In the genomic region with DNA sequence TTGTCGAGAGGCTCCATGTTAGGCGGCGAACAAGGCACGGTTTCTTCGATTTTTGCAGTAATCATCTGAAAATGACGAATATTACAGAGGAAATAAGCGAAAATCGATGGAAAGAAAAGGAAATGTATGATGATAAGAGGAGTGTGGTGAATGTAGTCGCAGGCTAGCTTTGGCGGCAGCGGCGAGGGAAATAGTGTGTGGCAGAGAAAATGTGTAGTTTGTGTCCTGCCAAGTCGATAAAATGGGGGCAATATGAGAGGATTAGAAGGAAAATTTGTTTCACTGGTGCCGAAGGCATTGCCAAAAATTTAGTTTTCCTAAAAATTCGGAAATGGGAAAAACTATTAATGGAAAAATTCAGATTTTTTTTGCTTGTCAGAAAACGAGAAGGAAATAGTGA, we compare ENCODE assay signal across 3 worm cellular contexts.
TF ChIP-seq lines count a peak whose summit lies in the region.

Gene nhr-86 (minus strand): TSS at position 71 of the 400 bp plus-strand sequence.

TF ChIP-seq in whole organism, L1 larva, 84 proteins besides CTCF, POLR2A, EP300 and RAD21 (continued from another document):
- TF ChIP-seq lin-35 (GFP tag; optimal IDR thresholded peaks at IDR 0.05; lab: Kevin White, UChicago) (peak in 1 of 2 experiments; percentile 33), dsc-1 (tag; optimal IDR thresholded peaks at IDR 0.05; lab: Kevin White, UChicago) (no peak)

TF ChIP-seq in whole organism, L2 larva, 48 proteins besides CTCF, POLR2A, EP300 and RAD21 (continued from another document):
- no peak for TF ChIP-seq nhr-6 (tag; optimal IDR thresholded peaks at IDR 0.05; lab: Kevin White, UChicago)
- TF ChIP-seq ztf-11 (tag; optimal IDR thresholded peaks at IDR 0.05; lab: Kevin White, UChicago) = no peak
- TF ChIP-seq nhr-12 (tag; optimal IDR thresholded peaks at IDR 0.05; lab: Kevin White, UChicago) = no peak
- peak; percentile 5 for TF ChIP-seq ama-1 (optimal IDR thresholded peaks at IDR 0.05; lab: Kevin White, UChicago)
- TF ChIP-seq nhr-21 (tag; optimal IDR thresholded peaks at IDR 0.05; lab: Kevin White, UChicago) = no peak
- peak; percentile 30 for TF ChIP-seq fos-1 (tag; optimal IDR thresholded peaks at IDR 0.05; lab: Kevin White, UChicago)
- no peak for TF ChIP-seq egl-27 (tag; optimal IDR thresholded peaks at IDR 0.05; lab: Kevin White, UChicago)
- no peak for TF ChIP-seq unc-62 (GFP tag; optimal IDR thresholded peaks at IDR 0.05; lab: Kevin White, UChicago)
- TF ChIP-seq mbf-1 (tag; optimal IDR thresholded peaks at IDR 0.05; lab: Kevin White, UChicago) = no peak
- TF ChIP-seq skn-1 (tag; optimal IDR thresholded peaks at IDR 0.05; lab: Kevin White, UChicago) = no peak
- no peak for TF ChIP-seq snpc-4 (tag; optimal IDR thresholded peaks at IDR 0.05; lab: Kevin White, UChicago)
- no peak for TF ChIP-seq F13H6.1 (tag; optimal IDR thresholded peaks at IDR 0.05; lab: Kevin White, UChicago)
- no peak for TF ChIP-seq sma-3 (GFP tag; optimal IDR thresholded peaks at IDR 0.05; lab: Kevin White, UChicago)
- TF ChIP-seq blmp-1 (tag; optimal IDR thresholded peaks at IDR 0.05; lab: Kevin White, UChicago; ENCODE audit: insufficient read depth) = no peak
- no peak for TF ChIP-seq sma-9 (GFP tag; optimal IDR thresholded peaks at IDR 0.05; lab: Kevin White, UChicago)
- no peak for TF ChIP-seq sma-9 (tag; optimal IDR thresholded peaks at IDR 0.05; lab: Kevin White, UChicago)
- no peak for TF ChIP-seq lin-13 (GFP tag; optimal IDR thresholded peaks at IDR 0.05; lab: Kevin White, UChicago)
- TF ChIP-seq lin-39 (tag; optimal IDR thresholded peaks at IDR 0.05; lab: Kevin White, UChicago) = no peak
- TF ChIP-seq sem-4 (tag; optimal IDR thresholded peaks at IDR 0.05; lab: Kevin White, UChicago) = no peak
- TF ChIP-seq nhr-23 (tag; optimal IDR thresholded peaks at IDR 0.05; lab: Kevin White, UChicago) = no peak
- no peak for TF ChIP-seq dmd-4 (tag; optimal IDR thresholded peaks at IDR 0.05; lab: Kevin White, UChicago)
- no peak for TF ChIP-seq ztf-4 (tag; optimal IDR thresholded peaks at IDR 0.05; lab: Kevin White, UChicago)
- no peak for TF ChIP-seq nhr-11 (tag; optimal IDR thresholded peaks at IDR 0.05; lab: Kevin White, UChicago)
- TF ChIP-seq nhr-77 (tag; optimal IDR thresholded peaks at IDR 0.05; lab: Kevin White, UChicago) = no peak

TF ChIP-seq in whole organism, L4 larva, 104 proteins besides CTCF, POLR2A, EP300 and RAD21 (continued from another document):
- TF ChIP-seq nhr-42 (GFP tag; IDR thresholded peaks at IDR 0.05; lab: Robert Waterston, UW) (no peak), daf-16 (GFP tag; optimal IDR thresholded peaks at IDR 0.05; lab: Kevin White, UChicago) (no peak), daf-16 (tag; optimal IDR thresholded peaks at IDR 0.05; lab: Kevin White, UChicago) (peak; percentile 7), nhr-28 (tag; optimal IDR thresholded peaks at IDR 0.05; lab: Kevin White, UChicago) (peak; percentile 99), jun-1 (tag; optimal IDR thresholded peaks at IDR 0.05; lab: Kevin White, UChicago) (no peak), nhr-25 (tag; optimal IDR thresholded peaks at IDR 0.05; lab: Kevin White, UChicago; ENCODE audit: borderline replicate concordance, insufficient read depth) (no peak), pha-4 (GFP tag; IDR thresholded peaks at IDR 0.05; lab: Robert Waterston, UW) (no peak), pha-4 (tag; optimal IDR thresholded peaks at IDR 0.05; lab: Kevin White, UChicago) (no peak), hif-1 (tag; optimal IDR thresholded peaks at IDR 0.05; lab: Kevin White, UChicago) (peak in 1 of 2 experiments; percentile 12), Y48G9A.11 (GFP tag; IDR thresholded peaks at IDR 0.05; lab: Robert Waterston, UW) (no peak), pqm-1 (tag; optimal IDR thresholded peaks at IDR 0.05; lab: Kevin White, UChicago) (peak; percentile 19), nhr-76 (tag; optimal IDR thresholded peaks at IDR 0.05; lab: Kevin White, UChicago) (no peak)
